Fruit fly (Drosophila melanogaster) whole organism, embryonic: ENCODE data around the gene Hesr.

Source experiments
- Antp ChIP-seq: fragments of 200-800 bp; sonication (Bioruptor generic); optimal IDR thresholded peaks from 3 replicates; lab custom pipeline; 2016; ENCODE audit warnings: missing biosample characterization, missing genetic modification characterization
- B-H1 ChIP-seq: fragments of 200-800 bp; sonication (Bioruptor generic); IDR thresholded peaks from 3 replicates; pipeline ENCODE4 v1.3.6; 2022; ENCODE audit warnings: missing biosample characterization, missing genetic modification characterization
- BEAF-32 ChIP-seq: fragments of 200-800 bp; sonication (Bioruptor generic); optimal IDR thresholded peaks from 3 replicates; lab custom pipeline; 2017; ENCODE audit warnings: missing biosample characterization, missing genetic modification characterization, mild to moderate bottlenecking, moderate library complexity, missing genetic modification reagents
- BtbVII ChIP-seq: fragments of 200-800 bp; sonication (Bioruptor generic); optimal IDR thresholded peaks from 3 replicates; lab custom pipeline; 2017; ENCODE audit warnings: missing biosample characterization, mild to moderate bottlenecking, missing genetic modification characterization
- CG12071 ChIP-seq: fragments of 200-800 bp; sonication (Bioruptor generic); optimal IDR thresholded peaks from 3 replicates; lab custom pipeline; 2018; ENCODE audit warnings: missing biosample characterization, mild to moderate bottlenecking, missing genetic modification characterization
- CG1233 ChIP-seq: fragments of 200-800 bp; sonication (Bioruptor generic); optimal IDR thresholded peaks from 4 replicates; lab custom pipeline; 2018; ENCODE audit warnings: missing biosample characterization, mild to moderate bottlenecking, missing genetic modification characterization
- CG12391 ChIP-seq: fragments of 200-800 bp; sonication (Bioruptor generic); optimal IDR thresholded peaks from 3 replicates; lab custom pipeline; 2018; ENCODE audit warnings: missing biosample characterization, mild to moderate bottlenecking, missing genetic modification characterization, moderate library complexity
- CG14441 ChIP-seq: fragments of 200-800 bp; sonication (Bioruptor generic); IDR thresholded peaks from 2 replicates; pipeline ENCODE4 v1.3.6; 2022; ENCODE audit warnings: missing biosample characterization, missing genetic modification characterization
- CG15514 ChIP-seq: fragments of 200-800 bp; sonication (Bioruptor generic); optimal IDR thresholded peaks from 3 replicates; lab custom pipeline; 2017; ENCODE audit warnings: missing biosample characterization, missing genetic modification characterization, mild to moderate bottlenecking, moderate library complexity, missing genetic modification reagents
- CG17186 ChIP-seq: fragments of 200-800 bp; sonication (Bioruptor generic); optimal IDR thresholded peaks from 3 replicates; lab custom pipeline; 2017; ENCODE audit warnings: missing biosample characterization, missing genetic modification reagents, missing genetic modification characterization
- CG2116 ChIP-seq: fragments of 200-800 bp; sonication (Bioruptor generic); optimal IDR thresholded peaks from 3 replicates; lab custom pipeline; 2018; ENCODE audit warnings: missing biosample characterization, mild to moderate bottlenecking, missing genetic modification characterization
- CG30020 ChIP-seq: fragments of 200-800 bp; optimal IDR thresholded peaks from 2 replicates; lab custom pipeline; 2019; ENCODE audit warnings: missing biosample characterization, mild to moderate bottlenecking, missing genetic modification characterization, moderate library complexity
- CG30431 ChIP-seq: fragments of 200-800 bp; sonication (Bioruptor generic); optimal IDR thresholded peaks from 2 replicates; lab custom pipeline; 2017; ENCODE audit warnings: missing biosample characterization, missing genetic modification characterization
- CG32767 ChIP-seq: fragments of 200-800 bp; sonication (Bioruptor generic); IDR thresholded peaks from 2 replicates; pipeline ENCODE4 v1.3.6; 2022; ENCODE audit warnings: missing biosample characterization, missing genetic modification characterization
- CG4328 ChIP-seq: fragments of 200-800 bp; sonication (Bioruptor generic); optimal IDR thresholded peaks from 3 replicates; lab custom pipeline; 2017; ENCODE audit warnings: missing biosample characterization, missing genetic modification reagents, missing genetic modification characterization
- CG4404 ChIP-seq: fragments of 200-800 bp; sonication (Bioruptor generic); IDR thresholded peaks from 2 replicates; pipeline ENCODE4 v1.3.6; 2022; ENCODE audit warnings: missing biosample characterization, missing genetic modification characterization
- CG6791 ChIP-seq: fragments of 200-800 bp; sonication (Bioruptor generic); IDR thresholded peaks from 3 replicates; pipeline ENCODE4 v1.3.6; 2022; ENCODE audit warnings: missing biosample characterization, missing genetic modification characterization; ENCODE audit not compliant: partially characterized antibody
- CG8281 ChIP-seq: fragments of 200-800 bp; sonication (Bioruptor generic); optimal IDR thresholded peaks from 2 replicates; lab custom pipeline; 2018; ENCODE audit warnings: missing biosample characterization, mild to moderate bottlenecking, missing genetic modification characterization, moderate library complexity
- CG9215 ChIP-seq: fragments of 200-800 bp; sonication (Bioruptor generic); IDR thresholded peaks from 2 replicates; pipeline ENCODE4 v1.3.6; 2022; ENCODE audit warnings: missing biosample characterization, missing genetic modification characterization
- CoRest ChIP-seq: fragments of 200-800 bp; sonication (Bioruptor generic); optimal IDR thresholded peaks from 3 replicates; lab custom pipeline; 2018; ENCODE audit warnings: missing biosample characterization, mild to moderate bottlenecking, missing genetic modification characterization, moderate library complexity
- HLH3B ChIP-seq: fragments of 200-800 bp; sonication (Bioruptor generic); IDR thresholded peaks from 2 replicates; pipeline ENCODE4 v1.3.6; 2022; ENCODE audit warnings: missing biosample characterization, missing genetic modification characterization
- HLH4C ChIP-seq: fragments of 200-800 bp; sonication (Bioruptor generic); IDR thresholded peaks from 3 replicates; pipeline ENCODE4 v1.3.6; 2022; ENCODE audit warnings: missing biosample characterization, missing genetic modification characterization; ENCODE audit not compliant: partially characterized antibody
- Hmr ChIP-seq: fragments of 200-800 bp; sonication (Bioruptor generic); optimal IDR thresholded peaks from 3 replicates; lab custom pipeline; 2017; ENCODE audit warnings: mild to moderate bottlenecking, missing biosample characterization, missing genetic modification reagents, missing genetic modification characterization
- Med ChIP-seq: fragments of 200-800 bp; sonication (Bioruptor generic); peaks from one replicate; lab custom pipeline; 2016; ENCODE audit warnings: missing biosample characterization, missing genetic modification characterization, mild to moderate bottlenecking, inconsistent platforms, moderate library complexity
- Oaz ChIP-seq: fragments of 200-800 bp; sonication (Bioruptor generic); IDR thresholded peaks from 2 replicates; pipeline ENCODE4 v1.3.6; 2022; ENCODE audit warnings: missing biosample characterization, missing genetic modification characterization
- Sry-β ChIP-seq: fragments of 200-800 bp; sonication (Bioruptor generic); optimal IDR thresholded peaks from 2 replicates; lab custom pipeline; 2018; ENCODE audit warnings: missing biosample characterization, mild to moderate bottlenecking, missing genetic modification characterization, moderate library complexity
- Taf1 ChIP-seq: fragments of 200-800 bp; sonication (Bioruptor generic); IDR thresholded peaks from 2 replicates; pipeline ENCODE4 v1.3.6; 2022; ENCODE audit warnings: missing biosample characterization, missing genetic modification characterization
- Xrp1 ChIP-seq: fragments of 200-800 bp; sonication (Bioruptor generic); IDR thresholded peaks from 2 replicates; pipeline ENCODE4 v1.3.6; 2022; ENCODE audit warnings: missing biosample characterization, missing genetic modification characterization
- ash1 ChIP-seq: fragments of 200-800 bp; sonication (Bioruptor generic); optimal IDR thresholded peaks from 2 replicates; lab custom pipeline; 2018; ENCODE audit warnings: missing biosample characterization, mild to moderate bottlenecking, missing genetic modification characterization
- ato ChIP-seq: fragments of 200-800 bp; sonication (Bioruptor generic); IDR thresholded peaks from 2 replicates; pipeline ENCODE4 v1.3.6; 2022; ENCODE audit warnings: missing biosample characterization, missing genetic modification characterization; ENCODE audit not compliant: partially characterized antibody
- cg ChIP-seq: fragments of 200-800 bp; sonication (Bioruptor generic); optimal IDR thresholded peaks from 3 replicates; lab custom pipeline; 2019; ENCODE audit warnings: missing biosample characterization, mild to moderate bottlenecking, missing genetic modification characterization, moderate library complexity
- dmrt11E ChIP-seq: fragments of 200-800 bp; sonication (Bioruptor generic); optimal IDR thresholded peaks from 3 replicates; lab custom pipeline; 2018; ENCODE audit warnings: missing biosample characterization, mild to moderate bottlenecking, missing genetic modification characterization, moderate library complexity
- dmrt99B ChIP-seq: fragments of 200-800 bp; sonication (Bioruptor generic); optimal IDR thresholded peaks from 2 replicates; lab custom pipeline; 2018; ENCODE audit warnings: missing biosample characterization, mild to moderate bottlenecking, missing genetic modification characterization, moderate library complexity
- esg ChIP-seq: fragments of 200-800 bp; sonication (Bioruptor generic); conservative IDR thresholded peaks from 2 replicates; pipeline ENCODE4 v1.3.6; 2022; ENCODE audit warnings: missing biosample characterization, missing genetic modification characterization
- exex ChIP-seq: fragments of 200-800 bp; sonication (Bioruptor generic); optimal IDR thresholded peaks from 4 replicates; lab custom pipeline; 2018; ENCODE audit warnings: missing biosample characterization, mild to moderate bottlenecking, missing genetic modification characterization, moderate library complexity
- fd64A ChIP-seq: fragments of 200-800 bp; sonication (Bioruptor generic); optimal IDR thresholded peaks from 3 replicates; lab custom pipeline; 2018; ENCODE audit warnings: missing biosample characterization, mild to moderate bottlenecking, missing genetic modification characterization
- fu2 ChIP-seq: fragments of 200-800 bp; sonication (Bioruptor generic); optimal IDR thresholded peaks from 2 replicates; lab custom pipeline; 2016; ENCODE audit warnings: missing biosample characterization, missing genetic modification characterization
- gem ChIP-seq: fragments of 200-800 bp; sonication (Bioruptor generic); optimal IDR thresholded peaks from 2 replicates; lab custom pipeline; 2019; ENCODE audit warnings: missing biosample characterization, mild to moderate bottlenecking, missing genetic modification characterization, moderate library complexity
- ham ChIP-seq: fragments of 200-800 bp; sonication (Bioruptor generic); IDR thresholded peaks from 2 replicates; pipeline ENCODE4 v1.3.6; 2022; ENCODE audit warnings: missing biosample characterization, missing genetic modification characterization
- knrl ChIP-seq: fragments of 200-800 bp; sonication (Bioruptor generic); IDR thresholded peaks from 3 replicates; pipeline ENCODE4 v1.3.6; 2022; ENCODE audit warnings: missing biosample characterization, missing genetic modification characterization; ENCODE audit not compliant: partially characterized antibody
- lbe ChIP-seq: fragments of 200-800 bp; sonication (Bioruptor generic); optimal IDR thresholded peaks from 2 replicates; lab custom pipeline; 2016; ENCODE audit warnings: missing biosample characterization, mild to moderate bottlenecking, missing genetic modification characterization
- pan ChIP-seq, 4 experiments: fragments of >200 bp in 3 of 4; fragments of 200-800 bp in 1 of 4; sonication (Bioruptor generic) in 1 of 4; optimal IDR thresholded peaks in 3 of 4; IDR thresholded peaks in 1 of 4; 2 replicates each; pipeline versions ENCODE4 v1.3.6 to Lab custom; 2017 to 2022; ENCODE audit warnings: missing biosample characterization in 2 of 4, missing genetic modification characterization in 2 of 4, mixed read lengths in 1 of 4
- pfk ChIP-seq: fragments of 200-800 bp; sonication (Bioruptor generic); optimal IDR thresholded peaks from 2 replicates; lab custom pipeline; 2018; ENCODE audit warnings: missing biosample characterization, mild to moderate bottlenecking, missing genetic modification characterization, moderate library complexity
- row ChIP-seq: fragments of 200-800 bp; sonication (Bioruptor generic); IDR thresholded peaks from 3 replicates; pipeline ENCODE4 v1.3.6; 2022; ENCODE audit warnings: missing biosample characterization, missing genetic modification characterization
- sens ChIP-seq: fragments of 200-800 bp; sonication (Bioruptor generic); peaks from one replicate; lab custom pipeline; 2016; ENCODE audit warnings: missing biosample characterization, missing genetic modification characterization
- sima ChIP-seq: fragments of 200-800 bp; sonication (Bioruptor generic); optimal IDR thresholded peaks from 2 replicates; lab custom pipeline; 2016; ENCODE audit warnings: missing biosample characterization, missing genetic modification characterization
- slp2 ChIP-seq: fragments of 200-800 bp; sonication (Bioruptor generic); optimal IDR thresholded peaks from 2 replicates; lab custom pipeline; 2016; ENCODE audit warnings: missing biosample characterization, missing genetic modification characterization
- sug ChIP-seq: fragments of 200-800 bp; optimal IDR thresholded peaks from 2 replicates; lab custom pipeline; 2019; ENCODE audit warnings: missing biosample characterization, mild to moderate bottlenecking, missing genetic modification characterization, moderate library complexity
- tgo ChIP-seq: fragments of 200-800 bp; sonication (Bioruptor generic); IDR thresholded peaks from 3 replicates; pipeline ENCODE4 v1.3.6; 2022; ENCODE audit warnings: missing biosample characterization, missing genetic modification characterization
- trh ChIP-seq: fragments of 200-800 bp; sonication (Bioruptor generic); optimal IDR thresholded peaks from 2 replicates; lab custom pipeline; 2016; ENCODE audit warnings: missing biosample characterization, missing genetic modification characterization
- ttk ChIP-seq: fragments of 200-800 bp; sonication (Bioruptor generic); IDR thresholded peaks from 2 replicates; pipeline ENCODE4 v2.1.2; 2022; ENCODE audit warnings: missing biosample characterization, missing genetic modification characterization

Hesr gene

DNA sequence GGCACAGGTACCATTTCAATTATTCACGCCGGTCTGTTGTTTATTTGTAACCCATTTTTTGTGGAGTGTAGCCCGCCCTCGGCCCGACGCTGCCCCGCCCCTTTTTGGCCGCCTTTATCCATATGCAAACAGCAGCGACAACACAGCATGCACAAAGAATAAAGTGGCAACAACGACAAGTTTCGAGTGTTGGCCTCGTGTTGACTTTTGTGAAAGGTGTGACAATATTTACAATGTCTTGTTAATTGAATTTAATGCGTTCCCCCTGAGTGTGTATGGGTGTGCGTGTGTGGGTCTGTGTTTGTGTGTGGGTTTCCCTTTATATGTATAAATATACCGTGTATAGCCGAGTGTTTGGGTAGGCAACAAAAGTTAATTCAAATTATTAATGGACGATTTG lies 32.9 kb upstream of the Hesr start (continued):
- TF ChIP-seq Sry-β (GFP tag; lab: Kevin White, UChicago), result peak; percentile 21
- peak; percentile 65 for TF ChIP-seq Xrp1
- TF ChIP-seq sug (tag; lab: Kevin White, UChicago), result no peak
- TF ChIP-seq CG12391 (tag; lab: Kevin White, UChicago), result no peak
- peak; percentile 54 for TF ChIP-seq CG1233
- no peak for TF ChIP-seq BtbVII (GFP tag; lab: Kevin White, UChicago)
- no peak for TF ChIP-seq Oaz (GFP tag; lab: Robert Waterston, UW)
- TF ChIP-seq pfk (GFP tag; lab: Kevin White, UChicago), result no peak
- TF ChIP-seq CG4404, result no peak
- no peak for TF ChIP-seq fu2 (GFP tag; lab: Kevin White, UChicago)
- TF ChIP-seq sima, result no peak
- TF ChIP-seq Hmr (GFP tag; lab: Kevin White, UChicago), result no peak
- no peak for TF ChIP-seq exex (tag; lab: Kevin White, UChicago)
- peak; percentile 25 for TF ChIP-seq dmrt99B (tag; lab: Kevin White, UChicago)
- peak; percentile 28 for TF ChIP-seq gem (tag; lab: Kevin White, UChicago)
- TF ChIP-seq HLH4C (GFP tag; lab: Robert Waterston, UW), result no peak
- no peak for TF ChIP-seq row
- TF ChIP-seq slp2 (GFP tag; lab: Kevin White, UChicago), result no peak
- no peak for TF ChIP-seq tgo
- TF ChIP-seq esg, result no peak
- TF ChIP-seq CG6791 (GFP tag; lab: Robert Waterston, UW), result no peak
- TF ChIP-seq CG14441 (GFP tag; lab: Robert Waterston, UW), result no peak
- TF ChIP-seq ato (GFP tag; lab: Robert Waterston, UW), result no peak
- no peak for TF ChIP-seq CG15514 (GFP tag; lab: Kevin White, UChicago)
- TF ChIP-seq CG32767 (GFP tag; lab: Robert Waterston, UW), result no peak
- TF ChIP-seq sens (GFP tag; lab: Kevin White, UChicago), result peak; percentile 75
- peak; percentile 44 for TF ChIP-seq CG4328
- TF ChIP-seq knrl (GFP tag; lab: Robert Waterston, UW), result no peak
- TF ChIP-seq CG30020 (tag; lab: Kevin White, UChicago), result no peak
- TF ChIP-seq CG8281, result no peak
- TF ChIP-seq Med (GFP tag; lab: Kevin White, UChicago), result peak; percentile 69
- TF ChIP-seq HLH3B (GFP tag; lab: Robert Waterston, UW), result 0 out of 2 replicates have a peak, but pooled peaks have one; percentile 8
- peak; percentile 65 for TF ChIP-seq fd64A (GFP tag; lab: Kevin White, UChicago)
- TF ChIP-seq Antp (GFP tag; lab: Kevin White, UChicago), result no peak
- peak; percentile 19 for TF ChIP-seq CG12071 (GFP tag; lab: Kevin White, UChicago)
- no peak for TF ChIP-seq ash1
- TF ChIP-seq trh (GFP tag; lab: Kevin White, UChicago), result no peak
- no peak for TF ChIP-seq pan (optimal IDR thresholded peaks at IDR 0.05; lab: Kevin White, UChicago)
- TF ChIP-seq pan (GFP tag; optimal IDR thresholded peaks at IDR 0.05 in 1 of 2, IDR thresholded peaks at IDR 0.05 in 1 of 2), result no peak
- no peak for TF ChIP-seq CG2116
- no peak for TF ChIP-seq CG30431 (GFP tag; lab: Kevin White, UChicago)
- no peak for TF ChIP-seq lbe (GFP tag; lab: Kevin White, UChicago)
- TF ChIP-seq ham (GFP tag; lab: Robert Waterston, UW), result no peak
- no peak for TF ChIP-seq CoRest (tag; lab: Kevin White, UChicago)
- no peak for TF ChIP-seq ttk
- no peak for TF ChIP-seq cg (GFP tag; lab: Kevin White, UChicago)
- peak; percentile 28 for TF ChIP-seq dmrt11E (tag; lab: Kevin White, UChicago)
- no peak for TF ChIP-seq Taf1 (GFP tag; lab: Robert Waterston, UW)
- no peak for TF ChIP-seq B-H1
- TF ChIP-seq CG17186, result no peak
- TF ChIP-seq BEAF-32 (GFP tag; lab: Kevin White, UChicago), result no peak
- TF ChIP-seq CG9215 (GFP tag; lab: Robert Waterston, UW), result no peak
